1 fruit fly cellular context compared by ENCODE assay signal in genomic region chrX:19638328-19638940, dm6.
A peak's percentile ranks its signal among the peaks of the same experiment; 100 is the strongest.
TF ChIP-seq lines count a peak whose summit lies in the region.

Gene Rcd-1, plus strand, starts transcription at chrX:19638767.

TF ChIP-seq in whole organism, embryonic, 481 proteins besides CTCF, POLR2A, EP300 and RAD21 (continued from another document):
- TF ChIP-seq lbe (GFP tag; optimal IDR thresholded peaks at IDR 0.05; lab: Kevin White, UChicago): no peak
- TF ChIP-seq Rfx (GFP tag; IDR thresholded peaks at IDR 0.05; lab: Robert Waterston, UW): peak; percentile 34; the same call in 1 of the 2 replicates
- peak; percentile 11 for TF ChIP-seq nom (GFP tag; optimal IDR thresholded peaks at IDR 0.05; lab: Kevin White, UChicago)
- TF ChIP-seq CG5180 (GFP tag; optimal IDR thresholded peaks at IDR 0.05; lab: Kevin White, UChicago): no peak
- TF ChIP-seq CG9797 (GFP tag; optimal IDR thresholded peaks at IDR 0.05; lab: Kevin White, UChicago): peak; percentile 91
- no peak for TF ChIP-seq cas (GFP tag; IDR thresholded peaks at IDR 0.05; lab: Robert Waterston, UW)
- TF ChIP-seq Chrac-16 (GFP tag; optimal IDR thresholded peaks at IDR 0.05; lab: Kevin White, UChicago): no peak
- no peak for TF ChIP-seq Atf-2 (GFP tag; optimal IDR thresholded peaks at IDR 0.05; lab: Kevin White, UChicago)
- TF ChIP-seq CG17186 (GFP tag; optimal IDR thresholded peaks at IDR 0.05; lab: Kevin White, UChicago): peak; percentile 59
- TF ChIP-seq CG3847 (GFP tag; IDR thresholded peaks at IDR 0.05; lab: Robert Waterston, UW): peak; percentile 15; the same call in 1 of the 2 replicates
- no peak for TF ChIP-seq ase (GFP tag; IDR thresholded peaks at IDR 0.05; lab: Robert Waterston, UW)
- TF ChIP-seq CG8924 (tag; optimal IDR thresholded peaks at IDR 0.05; lab: Kevin White, UChicago): no peak
- TF ChIP-seq Sin3A (optimal IDR thresholded peaks at IDR 0.05; lab: Kevin White, UChicago): peak; percentile 87
- no peak for TF ChIP-seq CG6683 (GFP tag; optimal IDR thresholded peaks at IDR 0.05; lab: Kevin White, UChicago)
- TF ChIP-seq CG12219 (GFP tag; optimal IDR thresholded peaks at IDR 0.05; lab: Kevin White, UChicago): no peak
- no peak for TF ChIP-seq crp (GFP tag; optimal IDR thresholded peaks at IDR 0.05; lab: Kevin White, UChicago)
- TF ChIP-seq NfI (GFP tag; optimal IDR thresholded peaks at IDR 0.05; lab: Kevin White, UChicago): no peak
- no peak for TF ChIP-seq HLH3B (GFP tag; IDR thresholded peaks at IDR 0.05; lab: Robert Waterston, UW)
- no peak for TF ChIP-seq CG16779 (GFP tag; IDR thresholded peaks at IDR 0.05; lab: Robert Waterston, UW)
- TF ChIP-seq CG2678 (tag; optimal IDR thresholded peaks at IDR 0.05; lab: Kevin White, UChicago): no peak
- no peak for TF ChIP-seq scrt (GFP tag; optimal IDR thresholded peaks at IDR 0.05; lab: Kevin White, UChicago)
- peak; percentile 2 for TF ChIP-seq kni (GFP tag; optimal IDR thresholded peaks at IDR 0.05; lab: Kevin White, UChicago)
- TF ChIP-seq klu (GFP tag; IDR thresholded peaks at IDR 0.05; lab: Robert Waterston, UW): no peak
- no peak for TF ChIP-seq Nf-YC (tag; optimal IDR thresholded peaks at IDR 0.05; lab: Kevin White, UChicago)
- TF ChIP-seq slbo (GFP tag; IDR thresholded peaks at IDR 0.05; lab: Robert Waterston, UW): peak; percentile 22; the same call in 1 of the 2 replicates
- no peak for TF ChIP-seq ci (GFP tag; IDR thresholded peaks at IDR 0.05; lab: Robert Waterston, UW)
- no peak for TF ChIP-seq CG8290 (GFP tag; optimal IDR thresholded peaks at IDR 0.05; lab: Kevin White, UChicago)
- peak in 1 of 2 experiments; percentile 35 for TF ChIP-seq CG8290 (tag; optimal IDR thresholded peaks at IDR 0.05; lab: Kevin White, UChicago)
- no peak for TF ChIP-seq CG10274 (GFP tag; optimal IDR thresholded peaks at IDR 0.05; lab: Kevin White, UChicago)
- peak; percentile 51 for TF ChIP-seq Lhr (GFP tag; optimal IDR thresholded peaks at IDR 0.05; lab: Kevin White, UChicago)
- no peak for TF ChIP-seq CG15479 (GFP tag; optimal IDR thresholded peaks at IDR 0.05; lab: Kevin White, UChicago)
- TF ChIP-seq Sry-δ (GFP tag; optimal IDR thresholded peaks at IDR 0.05; lab: Kevin White, UChicago): peak; percentile 50
- no peak for TF ChIP-seq hbn (GFP tag; IDR thresholded peaks at IDR 0.05; lab: Robert Waterston, UW; ENCODE audit: partially characterized antibody)
- TF ChIP-seq pb (GFP tag; optimal IDR thresholded peaks at IDR 0.05; lab: Kevin White, UChicago): no peak
- TF ChIP-seq Xbp1 (GFP tag; optimal IDR thresholded peaks at IDR 0.05; lab: Kevin White, UChicago): no peak
- TF ChIP-seq tll (GFP tag; optimal IDR thresholded peaks at IDR 0.05; lab: Kevin White, UChicago): no peak
- TF ChIP-seq Gsc (GFP tag; IDR thresholded peaks at IDR 0.05; lab: Robert Waterston, UW): no peak
- TF ChIP-seq CG11456 (GFP tag; IDR thresholded peaks at IDR 0.05; lab: Robert Waterston, UW): no peak
- TF ChIP-seq pan (optimal IDR thresholded peaks at IDR 0.05; lab: Kevin White, UChicago): no peak
- no peak for TF ChIP-seq pan (GFP tag; optimal IDR thresholded peaks at IDR 0.05 in 1 of 2, IDR thresholded peaks at IDR 0.05 in 1 of 2)
- no peak for TF ChIP-seq Dip3 (GFP tag; optimal IDR thresholded peaks at IDR 0.05; lab: Kevin White, UChicago)
- peak; percentile 51 for TF ChIP-seq Dref (GFP tag; IDR thresholded peaks at IDR 0.05; lab: Robert Waterston, UW)
- TF ChIP-seq CG1832 (GFP tag; optimal IDR thresholded peaks at IDR 0.05; lab: Kevin White, UChicago): no peak
- TF ChIP-seq pum (GFP tag; optimal IDR thresholded peaks at IDR 0.05; lab: Kevin White, UChicago): no peak
- TF ChIP-seq crc (GFP tag; optimal IDR thresholded peaks at IDR 0.05; lab: Kevin White, UChicago): no peak
- TF ChIP-seq Jarid2 (GFP tag; optimal IDR thresholded peaks at IDR 0.05; lab: Kevin White, UChicago): no peak
- TF ChIP-seq CG34224 (GFP tag; IDR thresholded peaks at IDR 0.05; lab: Robert Waterston, UW; ENCODE audit: partially characterized antibody): no peak
- no peak for TF ChIP-seq E2f1 (GFP tag; IDR thresholded peaks at IDR 0.05; lab: Robert Waterston, UW)
- no peak for TF ChIP-seq CG13424 (tag; optimal IDR thresholded peaks at IDR 0.05; lab: Kevin White, UChicago)
- no peak for TF ChIP-seq bab2 (GFP tag; optimal IDR thresholded peaks at IDR 0.05; lab: Kevin White, UChicago)
- TF ChIP-seq CG1602 (GFP tag; optimal IDR thresholded peaks at IDR 0.05; lab: Kevin White, UChicago): no peak
- no peak for TF ChIP-seq unpg (GFP tag; optimal IDR thresholded peaks at IDR 0.05; lab: Kevin White, UChicago)
- peak; percentile 7; the same call in 1 of the 3 replicates for TF ChIP-seq Dbx (GFP tag; IDR thresholded peaks at IDR 0.05; lab: Robert Waterston, UW)
- no peak for TF ChIP-seq CG15073 (GFP tag; optimal IDR thresholded peaks at IDR 0.05; lab: Kevin White, UChicago)
- peak; percentile 81 for TF ChIP-seq pzg (GFP tag; optimal IDR thresholded peaks at IDR 0.05; lab: Kevin White, UChicago)
- peak; percentile 20 for TF ChIP-seq CG2116 (GFP tag; optimal IDR thresholded peaks at IDR 0.05; lab: Kevin White, UChicago)
- no peak for TF ChIP-seq Xrp1 (GFP tag; IDR thresholded peaks at IDR 0.05; lab: Robert Waterston, UW)
- TF ChIP-seq CG14860 (GFP tag; IDR thresholded peaks at IDR 0.05; lab: Robert Waterston, UW; ENCODE audit: partially characterized antibody): no peak
- TF ChIP-seq CG12659 (GFP tag; optimal IDR thresholded peaks at IDR 0.05; lab: Kevin White, UChicago): peak; percentile 28
- TF ChIP-seq NC2β (GFP tag; optimal IDR thresholded peaks at IDR 0.05; lab: Kevin White, UChicago): no peak
- TF ChIP-seq Ets97D (GFP tag; optimal IDR thresholded peaks at IDR 0.05; lab: Kevin White, UChicago): peak; percentile 37
- peak; percentile 58 for TF ChIP-seq BEAF-32 (GFP tag; optimal IDR thresholded peaks at IDR 0.05; lab: Kevin White, UChicago)
- TF ChIP-seq sens (GFP tag; lab: Kevin White, UChicago): peak; percentile 66
- peak; percentile 63 for TF ChIP-seq ewg (GFP tag; optimal IDR thresholded peaks at IDR 0.05; lab: Kevin White, UChicago)
- no peak for TF ChIP-seq shn (GFP tag; optimal IDR thresholded peaks at IDR 0.05; lab: Kevin White, UChicago)
- TF ChIP-seq CoRest (tag; optimal IDR thresholded peaks at IDR 0.05; lab: Kevin White, UChicago): peak; percentile 29
- peak; percentile 18 for TF ChIP-seq CG9727 (GFP tag; optimal IDR thresholded peaks at IDR 0.05; lab: Kevin White, UChicago)
- peak; percentile 57 for TF ChIP-seq E2f2 (GFP tag; IDR thresholded peaks at IDR 0.05; lab: Robert Waterston, UW)
- TF ChIP-seq bigmax (GFP tag; optimal IDR thresholded peaks at IDR 0.05; lab: Kevin White, UChicago): peak; percentile 38
- no peak for TF ChIP-seq Abd-B (GFP tag; optimal IDR thresholded peaks at IDR 0.05; lab: Kevin White, UChicago)
- peak; percentile 79 for TF ChIP-seq pita (GFP tag; optimal IDR thresholded peaks at IDR 0.05; lab: Kevin White, UChicago)
- TF ChIP-seq CG16863 (GFP tag; optimal IDR thresholded peaks at IDR 0.05; lab: Kevin White, UChicago): no peak
- peak; percentile 49; the same call in 1 of the 2 replicates for TF ChIP-seq vvl (GFP tag; IDR thresholded peaks at IDR 0.05; lab: Robert Waterston, UW)
- TF ChIP-seq gfzf (GFP tag; optimal IDR thresholded peaks at IDR 0.05; lab: Kevin White, UChicago): peak; percentile 97
- no peak for TF ChIP-seq CG4282 (GFP tag; optimal IDR thresholded peaks at IDR 0.05; lab: Kevin White, UChicago)
- no peak for TF ChIP-seq Med (GFP tag; lab: Kevin White, UChicago)
- TF ChIP-seq CG11560 (tag; IDR thresholded peaks at IDR 0.05; lab: Robert Waterston, UW): no peak
- no peak for TF ChIP-seq CG1233 (GFP tag; optimal IDR thresholded peaks at IDR 0.05; lab: Kevin White, UChicago)
- TF ChIP-seq CG6813 (GFP tag; optimal IDR thresholded peaks at IDR 0.05; lab: Kevin White, UChicago): no peak
- TF ChIP-seq sc (optimal IDR thresholded peaks at IDR 0.05; lab: Kevin White, UChicago): no peak
- TF ChIP-seq sc (GFP tag; optimal IDR thresholded peaks at IDR 0.05; lab: Kevin White, UChicago): no peak
- TF ChIP-seq CG15514 (GFP tag; optimal IDR thresholded peaks at IDR 0.05; lab: Kevin White, UChicago): peak; percentile 36
- TF ChIP-seq prd (optimal IDR thresholded peaks at IDR 0.05; lab: Kevin White, UChicago): no peak
- TF ChIP-seq prd (GFP tag; IDR thresholded peaks at IDR 0.05; lab: Robert Waterston, UW): no peak
